Worm (Caenorhabditis elegans) whole organism, L4 larva: ENCODE measurements around the gene srh-246.

Source experiments
- aha-1 ChIP-seq: fragments of 150-350 bp; peaks from one replicate; lab custom pipeline; 2014; ENCODE audit warnings: missing biosample characterization, missing genetic modification characterization
- ama-1 ChIP-seq: fragments of 150-350 bp; optimal IDR thresholded peaks from 2 replicates; lab custom pipeline; 2014; ENCODE audit warnings: inconsistent platforms, mixed read lengths
- ceh-20 ChIP-seq: fragments of 200-800 bp; sonication (Bioruptor generic); IDR thresholded peaks from 2 replicates; pipeline ENCODE4 v1.3.6; 2022; ENCODE audit warnings: missing genetic modification reagents, missing genetic modification characterization, missing compliant biosample characterization
- dpl-1 ChIP-seq: fragments of 150-350 bp; optimal IDR thresholded peaks from 2 replicates; lab custom pipeline; 2014; ENCODE audit warnings: missing biosample characterization, missing genetic modification reagents, missing genetic modification characterization
- jun-1 ChIP-seq: fragments of 150-350 bp; optimal IDR thresholded peaks from 2 replicates; lab custom pipeline; 2014; ENCODE audit warnings: missing biosample characterization, missing genetic modification reagents, missing genetic modification characterization
- lim-7 ChIP-seq: fragments of 200-800 bp; sonication (Bioruptor generic); IDR thresholded peaks from 2 replicates; pipeline ENCODE4 v1.3.6; 2022; ENCODE audit warnings: missing genetic modification characterization, missing compliant biosample characterization
- mdl-1 ChIP-seq, 2 experiments: fragments of 150-350 bp in 1 of 2; sonication (generic microtip) in 1 of 2; optimal IDR thresholded peaks; 2 replicates each; lab custom pipeline; 2014 to 2017; ENCODE audit warnings: missing biosample characterization in 2 of 2, missing genetic modification characterization in 2 of 2
- nhr-11 ChIP-seq: fragments of 150-350 bp; optimal IDR thresholded peaks from 2 replicates; lab custom pipeline; 2014; ENCODE audit warnings: missing biosample characterization, missing genetic modification characterization
- nhr-77 ChIP-seq: fragments of 150-350 bp; optimal IDR thresholded peaks from 2 replicates; lab custom pipeline; 2014; ENCODE audit warnings: missing biosample characterization, missing genetic modification characterization
- saeg-2 ChIP-seq: fragments of 200-800 bp; sonication (Bioruptor generic); IDR thresholded peaks from 2 replicates; pipeline ENCODE4 v1.3.6; 2022; ENCODE audit warnings: missing genetic modification reagents, missing genetic modification characterization, missing compliant biosample characterization
- spr-3 ChIP-seq: fragments of 200-800 bp; sonication (Bioruptor generic); optimal IDR thresholded peaks from 2 replicates; lab custom pipeline; 2018; ENCODE audit warnings: mild to moderate bottlenecking, missing genetic modification characterization, missing compliant biosample characterization
- tra-1 ChIP-seq: fragments of 200-800 bp; sonication (Bioruptor generic); IDR thresholded peaks from 2 replicates; pipeline ENCODE4 v1.3.6; 2022; ENCODE audit warnings: missing genetic modification reagents, missing genetic modification characterization, missing compliant biosample characterization
- ztf-11 ChIP-seq: fragments of 150-350 bp; optimal IDR thresholded peaks from 2 replicates; lab custom pipeline; 2014; ENCODE audit warnings: missing biosample characterization, missing genetic modification characterization

DNA sequence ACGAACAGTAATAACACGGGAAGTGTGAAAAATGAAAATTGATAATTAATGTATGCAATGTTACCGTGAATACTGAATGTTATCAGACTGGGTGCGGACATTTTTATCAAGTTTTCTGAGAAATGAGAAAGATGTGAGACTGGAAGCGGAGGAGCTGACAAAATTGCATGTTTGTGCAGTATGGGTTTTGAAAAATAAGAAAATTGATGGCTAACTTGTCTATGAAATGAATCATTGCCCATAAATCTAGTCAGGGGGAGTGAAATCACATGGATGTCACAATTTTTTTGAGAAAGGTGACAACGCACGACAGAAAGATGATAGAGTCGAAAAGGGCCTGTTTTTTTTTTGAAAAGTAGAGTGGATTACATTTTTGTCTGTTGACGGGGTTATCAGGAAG, 13.8 kb upstream of the srh-246 start, which contains the start of gene sru-24:
- TF ChIP-seq ama-1 (lab: Kevin White, UChicago): no peak
- no peak for TF ChIP-seq spr-3 (GFP tag; lab: Kevin White, UChicago)
- no peak for TF ChIP-seq mdl-1 (tag; optimal IDR thresholded peaks at IDR 0.05; lab: Kevin White, UChicago)
- TF ChIP-seq jun-1 (tag; lab: Kevin White, UChicago): no peak
- TF ChIP-seq ztf-11 (tag; lab: Kevin White, UChicago): no peak
- no peak for TF ChIP-seq tra-1
- no peak for TF ChIP-seq ceh-20 (GFP tag; lab: Robert Waterston, UW)
- no peak for TF ChIP-seq dpl-1 (GFP tag; lab: Kevin White, UChicago)
- TF ChIP-seq nhr-11 (tag; lab: Kevin White, UChicago): no peak
- TF ChIP-seq nhr-77 (tag; lab: Kevin White, UChicago): no peak
- no peak for TF ChIP-seq lim-7
- TF ChIP-seq aha-1: no peak
- TF ChIP-seq saeg-2 (GFP tag; lab: Robert Waterston, UW): no peak
